Worm (Caenorhabditis elegans) whole organism, young adult: ENCODE data around the gene F28H6.4.

Experiments used
- B0261.1 ChIP-seq: sonication (generic microtip); optimal IDR thresholded peaks from 2 replicates; lab custom pipeline; 2016; ENCODE audit warnings: mild to moderate bottlenecking, missing genetic modification characterization, moderate library complexity, missing compliant biosample characterization
- D2030.7 ChIP-seq: fragments of 200-800 bp; sonication (Bioruptor generic); IDR thresholded peaks from 2 replicates; pipeline ENCODE4 v1.3.6; 2022; ENCODE audit warnings: missing genetic modification reagents, missing genetic modification characterization, missing compliant biosample characterization
- F23B12.7 ChIP-seq: sonication (generic microtip); optimal IDR thresholded peaks from 2 replicates; lab custom pipeline; 2017; ENCODE audit warnings: missing genetic modification characterization, mild to moderate bottlenecking, missing compliant biosample characterization, antibody characterized with exemption, moderate library complexity; ENCODE audit not compliant: insufficient read depth
- F55B11.4 ChIP-seq: sonication (generic microtip); optimal IDR thresholded peaks from 2 replicates; lab custom pipeline; 2016; ENCODE audit warnings: missing compliant biosample characterization, missing genetic modification characterization, borderline replicate concordance; ENCODE audit not compliant: insufficient read depth
- Y67H2A.10 ChIP-seq: fragments of 200-800 bp; sonication (Bioruptor generic); conservative IDR thresholded peaks from 2 replicates; pipeline ENCODE4 v1.3.6; 2022; ENCODE audit warnings: missing genetic modification reagents, missing genetic modification characterization, missing compliant biosample characterization
- ama-1 ChIP-seq, 3 experiments: fragments of 150-350 bp in 1 of 3; sonication (generic microtip) in 2 of 3; optimal IDR thresholded peaks; 2 replicates each; lab custom pipeline; 2014 to 2018; ENCODE audit warnings: missing biosample characterization in 2 of 3, missing genetic modification characterization in 2 of 3, missing genetic modification reagents in 2 of 3
- attf-6 ChIP-seq: fragments of 200-800 bp; sonication (Bioruptor generic); IDR thresholded peaks from 2 replicates; pipeline ENCODE4 v1.3.6; 2022; ENCODE audit warnings: missing genetic modification reagents, missing genetic modification characterization, missing compliant biosample characterization
- ccch-3 ChIP-seq: fragments of 200-800 bp; sonication (Bioruptor generic); optimal IDR thresholded peaks from 2 replicates; lab custom pipeline; 2018; ENCODE audit warnings: mild to moderate bottlenecking, missing genetic modification characterization, missing compliant biosample characterization
- ceh-91 ChIP-seq: fragments of 200-800 bp; sonication (Bioruptor generic); IDR thresholded peaks from 2 replicates; pipeline ENCODE4 v1.3.6; 2022; ENCODE audit warnings: missing genetic modification reagents, missing genetic modification characterization, missing compliant biosample characterization
- die-1 ChIP-seq: sonication (generic microtip); optimal IDR thresholded peaks from 2 replicates; lab custom pipeline; 2016; ENCODE audit warnings: missing genotype, mild to moderate bottlenecking, missing genetic modification characterization, missing compliant biosample characterization
- dox-1 ChIP-seq: fragments of 200-800 bp; sonication (Bioruptor generic); IDR thresholded peaks from 2 replicates; pipeline ENCODE4 v1.3.6; 2022; ENCODE audit warnings: missing genetic modification reagents, missing genetic modification characterization, missing compliant biosample characterization
- egrh-3 ChIP-seq: fragments of 200-800 bp; sonication (Bioruptor generic); IDR thresholded peaks from 2 replicates; pipeline ENCODE4 v1.3.6; 2022; ENCODE audit warnings: missing genetic modification reagents, missing genetic modification characterization, missing compliant biosample characterization
- ekl-4 ChIP-seq: fragments of 200-800 bp; sonication (Bioruptor generic); IDR thresholded peaks from 2 replicates; pipeline ENCODE4 v1.3.6; 2022; ENCODE audit warnings: missing genetic modification reagents, missing genetic modification characterization, missing compliant biosample characterization
- him-1 ChIP-seq: sonication (generic microtip); optimal IDR thresholded peaks from 2 replicates; lab custom pipeline; 2016; ENCODE audit warnings: missing genotype, missing genetic modification reagents, missing genetic modification characterization, missing compliant biosample characterization
- hlh-12 ChIP-seq: sonication (generic microtip); optimal IDR thresholded peaks from 2 replicates; lab custom pipeline; 2016; ENCODE audit warnings: missing genetic modification characterization, missing compliant biosample characterization
- hmg-1.2 ChIP-seq: fragments of 200-800 bp; sonication (Bioruptor generic); IDR thresholded peaks from 2 replicates; pipeline ENCODE4 v1.3.6; 2022; ENCODE audit warnings: missing genetic modification reagents, missing genetic modification characterization, missing compliant biosample characterization
- lin-26 ChIP-seq: fragments of 200-800 bp; sonication (Bioruptor generic); IDR thresholded peaks from 2 replicates; pipeline ENCODE4 v1.3.6; 2022; ENCODE audit warnings: missing genetic modification reagents, missing genetic modification characterization, missing compliant biosample characterization
- madf-10 ChIP-seq: sonication (generic microtip); optimal IDR thresholded peaks from 2 replicates; lab custom pipeline; 2016; ENCODE audit warnings: mild to moderate bottlenecking, missing genetic modification characterization, missing compliant biosample characterization
- madf-6 ChIP-seq: fragments of 200-800 bp; sonication (Bioruptor generic); IDR thresholded peaks from 2 replicates; pipeline ENCODE4 v1.3.6; 2022; ENCODE audit warnings: missing genetic modification reagents, missing genetic modification characterization, missing compliant biosample characterization
- mcd-1 ChIP-seq: fragments of 200-800 bp; sonication (Bioruptor generic); IDR thresholded peaks from 2 replicates; pipeline ENCODE4 v1.3.6; 2022; ENCODE audit warnings: missing genetic modification reagents, missing genetic modification characterization, missing compliant biosample characterization
- mxl-1 ChIP-seq: sonication (generic microtip); optimal IDR thresholded peaks from 2 replicates; lab custom pipeline; 2016; ENCODE audit warnings: missing genetic modification characterization, missing compliant biosample characterization
- nfyb-1 ChIP-seq: fragments of 200-800 bp; sonication (Bioruptor generic); IDR thresholded peaks from 2 replicates; pipeline ENCODE4 v1.3.6; 2022; ENCODE audit warnings: missing genetic modification reagents, missing genetic modification characterization, missing compliant biosample characterization
- nhr-179 ChIP-seq: sonication (generic microtip); optimal IDR thresholded peaks from 2 replicates; lab custom pipeline; 2016; ENCODE audit warnings: mild to moderate bottlenecking, missing genetic modification characterization, missing compliant biosample characterization
- pbrm-1 ChIP-seq: fragments of 200-800 bp; sonication (Bioruptor generic); IDR thresholded peaks from 2 replicates; pipeline ENCODE4 v1.3.6; 2022; ENCODE audit warnings: missing genetic modification reagents, missing genetic modification characterization, missing compliant biosample characterization
- rcor-1 ChIP-seq: fragments of 200-800 bp; sonication (Bioruptor generic); IDR thresholded peaks from 2 replicates; pipeline ENCODE4 v1.3.6; 2022; ENCODE audit warnings: missing genetic modification reagents, missing genetic modification characterization, missing compliant biosample characterization
- rpc-1 ChIP-seq, 2 experiments: fragments of 150-350 bp in 1 of 2; sonication (generic microtip) in 1 of 2; optimal IDR thresholded peaks; 2 replicates each; lab custom pipeline; 2014 to 2018; ENCODE audit warnings: missing biosample characterization in 1 of 2, missing genetic modification characterization in 1 of 2, missing genetic modification reagents in 1 of 2, missing genotype in 1 of 2
- snpc-4 ChIP-seq, 5 experiments: fragments of 150-350 bp in 1 of 5; sonication (generic microtip) in 4 of 5; optimal IDR thresholded peaks; 2 replicates each; lab custom pipeline; 2014 to 2018; ENCODE audit warnings: missing genetic modification characterization in 5 of 5, missing biosample characterization in 3 of 5, antibody characterized with exemption in 2 of 5, mild to moderate bottlenecking in 2 of 5, missing compliant biosample characterization in 2 of 5, missing genotype in 2 of 5, moderate library complexity in 2 of 5, missing genetic modification reagents in 1 of 5
- tbp1 ChIP-seq: fragments of 200-800 bp; sonication (Bioruptor generic); optimal IDR thresholded peaks from 2 replicates; lab custom pipeline; 2018; ENCODE audit warnings: mild to moderate bottlenecking, missing genetic modification characterization, missing compliant biosample characterization
- tbx-9 ChIP-seq: sonication (generic microtip); optimal IDR thresholded peaks from 2 replicates; lab custom pipeline; 2016; ENCODE audit warnings: borderline replicate concordance, missing genetic modification characterization, inconsistent platforms, missing compliant biosample characterization
- unc-130 ChIP-seq: sonication (generic microtip); optimal IDR thresholded peaks from 2 replicates; lab custom pipeline; 2016; ENCODE audit warnings: missing genetic modification reagents, missing genetic modification characterization, missing compliant biosample characterization
- xnd-1 ChIP-seq: sonication (generic microtip); optimal IDR thresholded peaks from 2 replicates; lab custom pipeline; 2016; ENCODE audit warnings: missing genotype, missing genetic modification reagents, missing genetic modification characterization, missing compliant biosample characterization
- ztf-22 ChIP-seq: fragments of 200-800 bp; sonication (Bioruptor generic); optimal IDR thresholded peaks from 2 replicates; lab custom pipeline; 2018; ENCODE audit warnings: mild to moderate bottlenecking, missing genetic modification characterization, moderate library complexity, missing compliant biosample characterization

Gene F28H6.4

ce11 chrX:14136795-14137194 lies 9.1 kb downstream of the F28H6.4 start:
- peak; percentile 70 for TF ChIP-seq B0261.1 (tag; lab: Kevin White, UChicago)
- TF ChIP-seq tbp1 = peak; percentile 90
- peak; percentile 58 for TF ChIP-seq dox-1
- peak; percentile 47 for TF ChIP-seq rpc-1 (optimal IDR thresholded peaks at IDR 0.05; lab: Kevin White, UChicago)
- peak; percentile 67 for TF ChIP-seq rpc-1 (tag; optimal IDR thresholded peaks at IDR 0.05; lab: Kevin White, UChicago)
- TF ChIP-seq hmg-1.2 (GFP tag; lab: Robert Waterston, UW) = peak; percentile 59
- TF ChIP-seq egrh-3 = 0 out of 2 replicates have a peak, but pooled peaks have one; percentile 12
- TF ChIP-seq snpc-4 (GFP tag; optimal IDR thresholded peaks at IDR 0.05; lab: Kevin White, UChicago) = peak; percentile 1
- TF ChIP-seq snpc-4 (tag; optimal IDR thresholded peaks at IDR 0.05; lab: Kevin White, UChicago) = peak in 1 of 4 experiments; percentile 49
- 0 out of 2 replicates have a peak, but pooled peaks have one; percentile 40 for TF ChIP-seq ekl-4 (GFP tag; lab: Robert Waterston, UW)
- 0 out of 2 replicates have a peak, but pooled peaks have one; percentile 16 for TF ChIP-seq mcd-1
- peak; percentile 77 for TF ChIP-seq lin-26 (GFP tag; lab: Robert Waterston, UW)
- peak; percentile 90 for TF ChIP-seq pbrm-1 (GFP tag; lab: Robert Waterston, UW)
- peak; percentile 52; the same call in 1 of the 2 replicates for TF ChIP-seq nfyb-1
- TF ChIP-seq madf-6 (GFP tag; lab: Robert Waterston, UW) = 0 out of 2 replicates have a peak, but pooled peaks have one; percentile 29
- peak; percentile 88 for TF ChIP-seq D2030.7 (GFP tag; lab: Robert Waterston, UW)
- 0 out of 2 replicates have a peak, but pooled peaks have one; percentile 34 for TF ChIP-seq attf-6 (GFP tag; lab: Robert Waterston, UW)

- TF ChIP-seq ztf-22 (GFP tag; lab: Kevin White, UChicago) (no peak), madf-6 (GFP tag; lab: Robert Waterston, UW) (no peak), ceh-91 (no peak), hlh-12 (no peak), madf-10 (tag; lab: Kevin White, UChicago) (no peak), rcor-1 (GFP tag; lab: Robert Waterston, UW) (no peak), mxl-1 (no peak), Y67H2A.10 (GFP tag; lab: Robert Waterston, UW) (no peak), die-1 (tag; lab: Kevin White, UChicago) (no peak), xnd-1 (tag; lab: Kevin White, UChicago) (no peak), tbx-9 (tag; lab: Kevin White, UChicago) (no peak)
- TF ChIP-seq, all 124 proteins: peak for 0
Observed at ce11 chrX:14140040-14140439, 12.4 kb downstream of the F28H6.4 start, which contains the start of gene nkat-1. TSS of gene nkat-1 (minus strand) at chrX:14140140.

ce11 chrX:14141344-14141841 lies 13.7 kb downstream of the F28H6.4 start:
- TF ChIP-seq F23B12.7 (tag; lab: Kevin White, UChicago) = no peak
- TF ChIP-seq unc-130 (GFP tag; lab: Kevin White, UChicago) = no peak
- TF ChIP-seq ama-1 (optimal IDR thresholded peaks at IDR 0.05; lab: Kevin White, UChicago) = no peak
- no peak for TF ChIP-seq ama-1 (GFP tag; optimal IDR thresholded peaks at IDR 0.05; lab: Kevin White, UChicago)
- TF ChIP-seq F55B11.4 (tag; lab: Kevin White, UChicago) = no peak
- no peak for TF ChIP-seq nhr-179 (tag; lab: Kevin White, UChicago)
- TF ChIP-seq him-1 (tag; lab: Kevin White, UChicago) = no peak
- no peak for TF ChIP-seq ccch-3 (GFP tag; lab: Kevin White, UChicago)
